Fruit fly (Drosophila melanogaster): ENCODE data around the gene CG14650.

Gene CG14650

DNA sequence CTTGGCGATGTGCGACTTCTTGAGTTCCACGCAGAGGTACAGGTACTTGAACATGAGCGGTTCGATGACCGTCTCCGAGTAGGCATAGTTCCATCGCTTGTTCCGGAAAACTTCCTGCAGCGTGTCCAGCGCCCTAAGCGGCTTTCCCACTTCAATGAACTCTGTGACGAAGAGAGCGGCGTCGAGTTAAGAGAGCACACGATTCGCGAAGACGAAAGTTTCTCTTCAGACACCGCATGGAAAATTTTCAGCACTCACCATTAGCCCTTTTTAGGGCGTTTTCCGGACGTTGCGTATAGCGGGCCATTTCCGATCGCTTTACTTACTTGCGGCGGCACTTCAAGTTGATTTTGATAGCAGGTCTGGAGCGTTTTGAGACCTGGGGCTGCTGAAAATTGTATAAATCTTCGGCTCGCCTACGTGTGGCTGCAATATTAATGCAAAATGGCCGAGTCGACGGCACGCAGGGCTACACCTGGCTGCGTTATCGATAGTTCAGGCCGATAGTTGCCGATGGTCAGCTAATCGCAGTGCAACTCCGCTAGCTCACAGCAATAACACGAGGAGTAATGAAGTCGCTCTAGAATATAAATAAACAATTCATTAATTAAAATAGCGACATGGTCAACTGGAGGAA, 3.6 kb upstream of the CG14650 start, which contains the start of the genes eIF3a and CG1074:
eIF3a (minus strand) TSS at position 455 of the 637 bp plus-strand sequence.
CG1074 (plus strand) TSS at position 525 of the 637 bp plus-strand sequence.
- TF ChIP-seq ovo (GFP tag; optimal IDR thresholded peaks at IDR 0.05) (peak; percentile 40), toe (GFP tag; optimal IDR thresholded peaks at IDR 0.05) (no peak), Hr96 (GFP tag; optimal IDR thresholded peaks at IDR 0.05) (no peak), CG1620 (GFP tag; optimal IDR thresholded peaks at IDR 0.05) (peak; percentile 82), tj (GFP tag; optimal IDR thresholded peaks at IDR 0.05) (peak; percentile 71), kay (GFP tag; ENCODE audit: borderline replicate concordance) (no peak), cic (GFP tag; optimal IDR thresholded peaks at IDR 0.05) (peak; percentile 38), pad (GFP tag; optimal IDR thresholded peaks at IDR 0.05) (peak; percentile 66), CG7045 (GFP tag; optimal IDR thresholded peaks at IDR 0.05) (peak; percentile 61), Mnt (GFP tag; optimal IDR thresholded peaks at IDR 0.05) (peak; percentile 96), Clk (GFP tag; optimal IDR thresholded peaks at IDR 0.05) (peak; percentile 57), CG11617 (GFP tag; optimal IDR thresholded peaks at IDR 0.05) (peak; percentile 84), Crg-1 (GFP tag; optimal IDR thresholded peaks at IDR 0.05) (peak; percentile 64), CG14711 (tag; optimal IDR thresholded peaks at IDR 0.05) (peak; percentile 63), CG12768 (GFP tag; optimal IDR thresholded peaks at IDR 0.05) (peak; percentile 70), CG7101 (tag; optimal IDR thresholded peaks at IDR 0.05) (peak; percentile 82), CG33017 (tag; optimal IDR thresholded peaks at IDR 0.05) (peak; percentile 27), bab1 (GFP tag; optimal IDR thresholded peaks at IDR 0.05) (peak; percentile 84), cnc (optimal IDR thresholded peaks at IDR 0.05) (no peak)

dm6 chr3R:4437817-4438216, 630 bp downstream of the CG14650 start:
- TF ChIP-seq CG33017 (tag; optimal IDR thresholded peaks at IDR 0.05) (no peak), Crg-1 (GFP tag; optimal IDR thresholded peaks at IDR 0.05) (no peak)

DNA sequence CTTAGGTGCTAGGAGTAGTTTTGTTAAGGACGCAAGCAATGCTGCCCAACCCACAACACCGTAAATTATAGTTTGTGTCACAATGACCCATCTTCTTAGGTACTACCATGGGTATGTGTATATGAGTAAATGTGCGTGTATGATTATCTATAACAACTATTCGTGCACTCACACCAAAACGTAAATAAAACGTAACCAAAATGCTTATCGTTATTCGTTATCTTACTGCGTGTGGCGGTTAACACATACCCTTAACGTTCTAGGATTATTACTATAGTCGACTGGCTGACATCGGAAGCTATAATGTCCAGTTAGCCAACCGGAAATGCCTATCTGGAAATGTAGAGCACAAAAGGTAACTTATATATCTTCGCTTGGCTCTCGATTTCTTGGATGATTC, 7.9 kb downstream of the CG14650 start:
- TF ChIP-seq Mnt (GFP tag; optimal IDR thresholded peaks at IDR 0.05) = no peak
- TF ChIP-seq cnc (optimal IDR thresholded peaks at IDR 0.05) = no peak
- TF ChIP-seq cic (GFP tag; optimal IDR thresholded peaks at IDR 0.05) = no peak
- no peak for TF ChIP-seq CG1620 (GFP tag; optimal IDR thresholded peaks at IDR 0.05)
- TF ChIP-seq CG7101 (tag; optimal IDR thresholded peaks at IDR 0.05) = no peak
- no peak for TF ChIP-seq kay (GFP tag; ENCODE audit: borderline replicate concordance)
- no peak for TF ChIP-seq CG12768 (GFP tag; optimal IDR thresholded peaks at IDR 0.05)
- no peak for TF ChIP-seq Crg-1 (GFP tag; optimal IDR thresholded peaks at IDR 0.05)
- no peak for TF ChIP-seq Clk (GFP tag; optimal IDR thresholded peaks at IDR 0.05)
- no peak for TF ChIP-seq CG14711 (tag; optimal IDR thresholded peaks at IDR 0.05)
- no peak for TF ChIP-seq pad (GFP tag; optimal IDR thresholded peaks at IDR 0.05)

dm6 chr3R:4446455-4447224, 9.5 kb downstream of the CG14650 start:
- no peak for TF ChIP-seq Hr96 (GFP tag; optimal IDR thresholded peaks at IDR 0.05)
- TF ChIP-seq Crg-1 (GFP tag; optimal IDR thresholded peaks at IDR 0.05) = no peak
- TF ChIP-seq bab1 (GFP tag; optimal IDR thresholded peaks at IDR 0.05) = no peak
- no peak for TF ChIP-seq kay (GFP tag; ENCODE audit: borderline replicate concordance)
- TF ChIP-seq CG5204 (GFP tag; optimal IDR thresholded peaks at IDR 0.05) = no peak
- TF ChIP-seq Clk (GFP tag; optimal IDR thresholded peaks at IDR 0.05) = no peak
- no peak for TF ChIP-seq CG14711 (tag; optimal IDR thresholded peaks at IDR 0.05)
- TF ChIP-seq cnc (optimal IDR thresholded peaks at IDR 0.05) = no peak
- no peak for TF ChIP-seq CG12768 (GFP tag; optimal IDR thresholded peaks at IDR 0.05)
- no peak for TF ChIP-seq CG7101 (tag; optimal IDR thresholded peaks at IDR 0.05)
- no peak for TF ChIP-seq toe (GFP tag; optimal IDR thresholded peaks at IDR 0.05)
- TF ChIP-seq CG11617 (GFP tag; optimal IDR thresholded peaks at IDR 0.05) = no peak
- no peak for TF ChIP-seq CG1620 (GFP tag; optimal IDR thresholded peaks at IDR 0.05)
- TF ChIP-seq pad (GFP tag; optimal IDR thresholded peaks at IDR 0.05) = no peak
- TF ChIP-seq CG33017 (tag; optimal IDR thresholded peaks at IDR 0.05) = no peak

DNA sequence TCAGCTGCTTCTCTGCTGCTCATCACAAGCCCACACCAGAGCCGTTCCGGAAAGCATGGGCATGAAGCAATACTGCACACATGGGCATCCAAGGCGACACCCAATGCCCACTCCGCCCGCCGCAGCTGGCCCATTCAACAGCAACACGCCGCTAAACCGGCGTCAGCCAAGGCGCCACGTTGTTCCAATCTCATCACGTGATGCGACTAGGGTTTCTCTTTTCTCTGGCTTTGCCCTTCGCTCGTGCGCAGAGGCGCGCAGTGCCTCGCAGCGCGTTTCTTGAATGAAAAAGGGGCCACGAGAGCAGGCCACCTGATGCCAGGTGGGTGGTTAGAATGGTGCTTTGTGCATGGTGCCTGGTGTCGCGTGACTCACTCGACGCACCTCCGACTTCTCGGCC, 12.1 kb downstream of the CG14650 start:
- peak; percentile 31 for TF ChIP-seq Mnt (GFP tag; optimal IDR thresholded peaks at IDR 0.05)
- no peak for TF ChIP-seq CG7045 (GFP tag; optimal IDR thresholded peaks at IDR 0.05)
- TF ChIP-seq cic (GFP tag; optimal IDR thresholded peaks at IDR 0.05) = peak; percentile 16
- no peak for TF ChIP-seq pad (GFP tag; optimal IDR thresholded peaks at IDR 0.05)

DNA sequence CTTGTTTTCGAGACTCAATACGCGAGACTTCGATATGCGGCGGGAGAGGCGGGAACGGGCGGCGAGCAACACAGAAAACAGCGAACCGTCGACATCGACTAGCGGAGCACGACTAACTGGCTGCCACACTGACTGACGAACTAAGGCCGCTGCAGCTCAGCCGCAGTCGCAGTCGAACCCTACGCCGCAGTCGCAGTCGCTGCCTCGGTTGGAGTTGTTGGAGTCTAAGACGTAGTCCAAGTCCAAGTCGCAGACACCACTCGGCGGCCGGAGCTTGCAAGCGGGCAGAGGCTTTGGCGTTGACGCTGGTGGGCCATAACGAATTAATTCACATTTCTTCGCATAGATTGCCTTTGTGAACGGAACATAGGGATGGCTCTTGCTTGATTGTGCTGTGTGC, 13.5 kb downstream of the CG14650 start:
- TF ChIP-seq cnc (optimal IDR thresholded peaks at IDR 0.05) (no peak), Clk (GFP tag; optimal IDR thresholded peaks at IDR 0.05) (no peak), CG14711 (tag; optimal IDR thresholded peaks at IDR 0.05) (no peak), Hr96 (GFP tag; optimal IDR thresholded peaks at IDR 0.05) (no peak), bab1 (GFP tag; optimal IDR thresholded peaks at IDR 0.05) (no peak), CG7045 (GFP tag; optimal IDR thresholded peaks at IDR 0.05) (no peak), Mnt (GFP tag; optimal IDR thresholded peaks at IDR 0.05) (no peak), tj (GFP tag; optimal IDR thresholded peaks at IDR 0.05) (no peak)
